Fruit fly (Drosophila melanogaster) S2 (cell line): ENCODE data around the gene tal-AA.

Source experiments
- CG8478 ChIP-seq: fragments of >200 bp; optimal IDR thresholded peaks from 2 replicates; lab custom pipeline; 2018
- CTCF ChIP-seq, 2 experiments: fragments of >200 bp; optimal IDR thresholded peaks; 2 replicates each; lab custom pipeline; 2018

dm6 chr3R:13832950-13833349, 20.0 kb downstream of the tal-AA start:
- TF ChIP-seq CTCF (optimal IDR thresholded peaks at IDR 0.05; lab: Kevin White, UChicago): no peak
- no peak for TF ChIP-seq CG8478 (lab: Kevin White, UChicago)
